Fruit fly (Drosophila melanogaster) whole organism, wandering third instar larva: ENCODE measurements around the gene Cyp311a1.

Experiments
- CG32264 ChIP-seq: fragments of 200-800 bp; sonication (Bioruptor generic); optimal IDR thresholded peaks from 2 replicates; lab custom pipeline; 2016; ENCODE audit warnings: missing biosample characterization, missing genetic modification characterization
- Dfd ChIP-seq: fragments of >200 bp; optimal IDR thresholded peaks from 2 replicates; lab custom pipeline; 2017; ENCODE audit warnings: missing biosample characterization, missing genetic modification characterization
- Dif ChIP-seq: fragments of 200-275, 200-300 bp; sonication (Bioruptor generic); optimal IDR thresholded peaks from 2 replicates; lab custom pipeline; 2018; ENCODE audit warnings: missing biosample characterization, missing genetic modification characterization; ENCODE audit not compliant: partially characterized antibody
- GATAd ChIP-seq: sonication (Bioruptor generic); optimal IDR thresholded peaks from 2 replicates; lab custom pipeline; 2016; ENCODE audit warnings: missing biosample characterization, missing genetic modification characterization
- HLH106 ChIP-seq: fragments of 200-800 bp; optimal IDR thresholded peaks from 3 replicates; lab custom pipeline; 2019; ENCODE audit warnings: missing biosample characterization, mild to moderate bottlenecking, missing genetic modification characterization, moderate library complexity
- Hnf4 ChIP-seq: fragments of 200-800 bp; sonication (Bioruptor generic); optimal IDR thresholded peaks from 2 replicates; lab custom pipeline; 2016; ENCODE audit warnings: missing biosample characterization, mild to moderate bottlenecking, missing genetic modification characterization
- Hr78 ChIP-seq: fragments of >200 bp; optimal IDR thresholded peaks from 2 replicates; lab custom pipeline; 2017; ENCODE audit warnings: missing biosample characterization, missing genetic modification characterization
- Hr83 ChIP-seq: fragments of 200-300 bp; sonication (Bioruptor generic); optimal IDR thresholded peaks from 2 replicates; lab custom pipeline; 2016; ENCODE audit warnings: missing biosample characterization, mild to moderate bottlenecking, missing genetic modification characterization, moderate library complexity; ENCODE audit not compliant: poor library complexity, severe bottlenecking
- Jra ChIP-seq: sonication (Bioruptor generic); optimal IDR thresholded peaks from 2 replicates; lab custom pipeline; 2016; ENCODE audit warnings: missing biosample characterization, missing genetic modification characterization
- Myc ChIP-seq: fragments of >200 bp; optimal IDR thresholded peaks from 2 replicates; lab custom pipeline; 2017
- N ChIP-seq: fragments of >200 bp; optimal IDR thresholded peaks from 2 replicates; lab custom pipeline; 2018; ENCODE audit warnings: missing biosample characterization, missing external identifiers, missing genetic modification characterization
- OdsH ChIP-seq: fragments of 200-800 bp; sonication (Bioruptor generic); optimal IDR thresholded peaks from 2 replicates; lab custom pipeline; 2016; ENCODE audit warnings: missing biosample characterization, mild to moderate bottlenecking, missing genetic modification characterization
- Rel ChIP-seq, 2 experiments: fragments of 200-800 bp; sonication (Bioruptor generic) in 1 of 2; optimal IDR thresholded peaks; 2 replicates in 1 of 2; 3 replicates in 1 of 2; lab custom pipeline; 2016 to 2019; ENCODE audit warnings: mild to moderate bottlenecking in 2 of 2, missing biosample characterization in 2 of 2, missing genetic modification characterization in 2 of 2, moderate library complexity in 1 of 2
- Sp1 ChIP-seq: fragments of 200-800 bp; sonication (Bioruptor generic); optimal IDR thresholded peaks from 3 replicates; lab custom pipeline; 2019; ENCODE audit warnings: missing biosample characterization, mild to moderate bottlenecking, missing genetic modification characterization, moderate library complexity
- Vsx2 ChIP-seq: fragments of 200-300, 225-300 bp; sonication (Bioruptor generic); optimal IDR thresholded peaks from 2 replicates; lab custom pipeline; 2018; ENCODE audit warnings: missing biosample characterization, missing genetic modification characterization; ENCODE audit not compliant: partially characterized antibody
- br ChIP-seq: fragments of 200-800 bp; sonication (Bioruptor generic); optimal IDR thresholded peaks from 2 replicates; lab custom pipeline; 2016; ENCODE audit warnings: missing biosample characterization, missing genetic modification characterization
- brk ChIP-seq: fragments of 200-800 bp; sonication (Bioruptor generic); optimal IDR thresholded peaks from 2 replicates; lab custom pipeline; 2016; ENCODE audit warnings: missing biosample characterization, mild to moderate bottlenecking, missing genetic modification characterization
- dl ChIP-seq, 2 experiments: fragments of 175-275, 200-275 bp in 1 of 2; fragments of 200-275 bp in 1 of 2; sonication (Bioruptor generic); optimal IDR thresholded peaks; lab custom pipeline; 2018; ENCODE audit warnings: mild to moderate bottlenecking in 2 of 2, missing biosample characterization in 2 of 2, missing genetic modification characterization in 2 of 2, moderate library complexity in 2 of 2; ENCODE audit not compliant: partially characterized antibody in 2 of 2, insufficient read depth in 1 of 2
- dmrt93B ChIP-seq: fragments of 200-800 bp; sonication (Bioruptor generic); optimal IDR thresholded peaks from 2 replicates; lab custom pipeline; 2018; ENCODE audit warnings: missing biosample characterization, mild to moderate bottlenecking, missing genetic modification characterization
- ey ChIP-seq: fragments of 200-800 bp; sonication (Bioruptor generic); optimal IDR thresholded peaks from 2 replicates; lab custom pipeline; 2016; ENCODE audit warnings: missing biosample characterization, missing genetic modification characterization
- fru ChIP-seq: fragments of 200-800 bp; sonication (Bioruptor generic); optimal IDR thresholded peaks from 3 replicates; lab custom pipeline; 2016; ENCODE audit warnings: missing biosample characterization, mild to moderate bottlenecking, missing genetic modification characterization
- h ChIP-seq: fragments of 200-800 bp; sonication (Bioruptor generic); optimal IDR thresholded peaks from 3 replicates; lab custom pipeline; 2016; ENCODE audit warnings: missing biosample characterization, mild to moderate bottlenecking, missing genetic modification characterization
- lola ChIP-seq: fragments of >200 bp; optimal IDR thresholded peaks from 2 replicates; lab custom pipeline; 2017; ENCODE audit warnings: missing biosample characterization, missing genetic modification characterization
- pan ChIP-seq: fragments of >200 bp; optimal IDR thresholded peaks from 2 replicates; lab custom pipeline; 2017
- psq ChIP-seq: fragments of 200-800 bp; sonication (Bioruptor generic); optimal IDR thresholded peaks from 3 replicates; lab custom pipeline; 2017; ENCODE audit warnings: missing biosample characterization, mild to moderate bottlenecking, missing genetic modification characterization, moderate library complexity
- sage ChIP-seq: fragments of 200-800 bp; sonication (Bioruptor generic); optimal IDR thresholded peaks from 2 replicates; lab custom pipeline; 2016; ENCODE audit warnings: missing biosample characterization, mild to moderate bottlenecking, missing genetic modification characterization
- sv ChIP-seq: fragments of 200-800 bp; sonication (Bioruptor generic); optimal IDR thresholded peaks from 3 replicates; lab custom pipeline; 2016; ENCODE audit warnings: missing biosample characterization, missing genetic modification characterization
- tai ChIP-seq: sonication (Bioruptor generic); optimal IDR thresholded peaks from 2 replicates; lab custom pipeline; 2016; ENCODE audit warnings: missing biosample characterization, missing genetic modification characterization
- woc ChIP-seq: sonication (Bioruptor generic); optimal IDR thresholded peaks from 2 replicates; lab custom pipeline; 2016; ENCODE audit warnings: missing biosample characterization, mild to moderate bottlenecking, missing genetic modification characterization

The Cyp311a1 gene

dm6 chrX:12014131-12014530, 17.1 kb downstream of the Cyp311a1 start:
- TF ChIP-seq GATAd: no peak
- no peak for TF ChIP-seq HLH106 (tag; lab: Kevin White, UChicago)
- TF ChIP-seq Hr78 (GFP tag; lab: Kevin White, UChicago): no peak
- TF ChIP-seq Vsx2: no peak
- no peak for TF ChIP-seq Hnf4
- no peak for TF ChIP-seq tai (GFP tag; lab: Kevin White, UChicago)
- TF ChIP-seq Dfd (GFP tag; lab: Kevin White, UChicago): no peak
- no peak for TF ChIP-seq Rel (GFP tag; optimal IDR thresholded peaks at IDR 0.05; lab: Kevin White, UChicago)
- TF ChIP-seq Rel (tag; optimal IDR thresholded peaks at IDR 0.05; lab: Kevin White, UChicago): peak; percentile 46
- TF ChIP-seq dl (GFP tag; optimal IDR thresholded peaks at IDR 0.05; lab: Kevin White, UChicago; ENCODE audit: insufficient read depth in 1 of 2, partially characterized antibody in 2 of 2): no peak
- no peak for TF ChIP-seq Hr83 (GFP tag; lab: Kevin White, UChicago)
- TF ChIP-seq lola: no peak
- TF ChIP-seq OdsH (GFP tag; lab: Kevin White, UChicago): no peak
- TF ChIP-seq Sp1 (GFP tag; lab: Kevin White, UChicago): no peak
- TF ChIP-seq N (GFP tag; lab: Kevin White, UChicago): no peak
- TF ChIP-seq CG32264 (GFP tag; lab: Kevin White, UChicago): no peak
- TF ChIP-seq sage (GFP tag; lab: Kevin White, UChicago): no peak
- peak; percentile 23 for TF ChIP-seq Jra (GFP tag; lab: Kevin White, UChicago)

- no peak for TF ChIP-seq pan (lab: Kevin White, UChicago)
- TF ChIP-seq Myc (lab: Kevin White, UChicago): peak; percentile 11
- no peak for TF ChIP-seq lola
- no peak for TF ChIP-seq sv
- no peak for TF ChIP-seq ey (GFP tag; lab: Kevin White, UChicago)
- TF ChIP-seq brk (GFP tag; lab: Kevin White, UChicago): no peak
- no peak for TF ChIP-seq psq
- no peak for TF ChIP-seq br (GFP tag; lab: Kevin White, UChicago)
Measured at dm6 chrX:12013098-12013493, 18.2 kb downstream of the Cyp311a1 start.

- TF ChIP-seq sv (no peak), Myc (lab: Kevin White, UChicago) (peak; percentile 69), fru (GFP tag; lab: Kevin White, UChicago) (peak; percentile 20), N (GFP tag; lab: Kevin White, UChicago) (no peak)
Measured at dm6 chrX:12012149-12013097, 18.8 kb downstream of the Cyp311a1 start, which contains the start of the genes CG1492 and regucalcin. CG1492 (minus strand) TSS chrX:12012211. regucalcin (plus strand) TSS chrX:12012377.

- no peak for TF ChIP-seq Hr83 (GFP tag; lab: Kevin White, UChicago)
- peak; percentile 63 for TF ChIP-seq Dif
- no peak for TF ChIP-seq woc (GFP tag; lab: Kevin White, UChicago)
- no peak for TF ChIP-seq lola
- peak; percentile 17 to 57 for TF ChIP-seq dl (GFP tag; optimal IDR thresholded peaks at IDR 0.05; lab: Kevin White, UChicago; ENCODE audit: insufficient read depth in 1 of 2, partially characterized antibody in 2 of 2)
- no peak for TF ChIP-seq brk (GFP tag; lab: Kevin White, UChicago)
- no peak for TF ChIP-seq CG32264 (GFP tag; lab: Kevin White, UChicago)
- TF ChIP-seq h (GFP tag; lab: Kevin White, UChicago): no peak
- TF ChIP-seq Vsx2: no peak
- no peak for TF ChIP-seq Rel (GFP tag; optimal IDR thresholded peaks at IDR 0.05; lab: Kevin White, UChicago)
- TF ChIP-seq Rel (tag; optimal IDR thresholded peaks at IDR 0.05; lab: Kevin White, UChicago): no peak
- no peak for TF ChIP-seq GATAd
- TF ChIP-seq HLH106 (tag; lab: Kevin White, UChicago): no peak
- TF ChIP-seq dmrt93B: no peak
Measured at dm6 chrX:12007593-12007992, 23.7 kb downstream of the Cyp311a1 start.
